Fruit fly (Drosophila melanogaster) whole organism, embryonic: ENCODE results near the gene beag.
A peak's percentile ranks its signal among the peaks of the same experiment; 100 is the strongest.

Experiments used
- Abd-B ChIP-seq: fragments of 200-800 bp; sonication (Bioruptor generic); optimal IDR thresholded peaks from 2 replicates; lab custom pipeline; 2018; ENCODE audit warnings: missing biosample characterization, mild to moderate bottlenecking, missing genetic modification characterization, moderate library complexity
- Ada2b ChIP-seq: fragments of 200-800 bp; sonication (Bioruptor generic); IDR thresholded peaks from 2 replicates; pipeline ENCODE4 v1.3.6; 2022; ENCODE audit warnings: missing biosample characterization, missing genetic modification characterization
- BtbVII ChIP-seq: fragments of 200-800 bp; sonication (Bioruptor generic); optimal IDR thresholded peaks from 3 replicates; lab custom pipeline; 2017; ENCODE audit warnings: missing biosample characterization, mild to moderate bottlenecking, missing genetic modification characterization
- CG10543 ChIP-seq: fragments of 200-800 bp; sonication (Bioruptor generic); optimal IDR thresholded peaks from 3 replicates; lab custom pipeline; 2017; ENCODE audit warnings: missing biosample characterization, mild to moderate bottlenecking, missing genetic modification characterization, moderate library complexity
- CG11696 ChIP-seq: fragments of 200-800 bp; sonication (Bioruptor generic); IDR thresholded peaks from 2 replicates; pipeline ENCODE4 v1.3.6; 2022; ENCODE audit warnings: missing biosample characterization, missing genetic modification characterization
- CG12071 ChIP-seq: fragments of 200-800 bp; sonication (Bioruptor generic); optimal IDR thresholded peaks from 3 replicates; lab custom pipeline; 2018; ENCODE audit warnings: missing biosample characterization, mild to moderate bottlenecking, missing genetic modification characterization
- CG12391 ChIP-seq: fragments of 200-800 bp; sonication (Bioruptor generic); optimal IDR thresholded peaks from 3 replicates; lab custom pipeline; 2018; ENCODE audit warnings: missing biosample characterization, mild to moderate bottlenecking, missing genetic modification characterization, moderate library complexity
- CG13287 ChIP-seq: fragments of 200-800 bp; sonication (Bioruptor generic); IDR thresholded peaks from 2 replicates; pipeline ENCODE4 v1.3.6; 2022; ENCODE audit warnings: missing biosample characterization, missing genetic modification characterization; ENCODE audit not compliant: partially characterized antibody
- CG13296 ChIP-seq: fragments of 200-800 bp; sonication (Bioruptor generic); optimal IDR thresholded peaks from 3 replicates; lab custom pipeline; 2018; ENCODE audit warnings: missing biosample characterization, mild to moderate bottlenecking, missing genetic modification characterization
- CG13775 ChIP-seq: fragments of 200-800 bp; sonication (Bioruptor generic); optimal IDR thresholded peaks from 3 replicates; lab custom pipeline; 2017; ENCODE audit warnings: missing biosample characterization, mild to moderate bottlenecking, missing genetic modification characterization
- CG2116 ChIP-seq: fragments of 200-800 bp; sonication (Bioruptor generic); optimal IDR thresholded peaks from 3 replicates; lab custom pipeline; 2018; ENCODE audit warnings: missing biosample characterization, mild to moderate bottlenecking, missing genetic modification characterization
- CG31441 ChIP-seq: fragments of 200-800 bp; sonication (Bioruptor generic); IDR thresholded peaks from 2 replicates; pipeline ENCODE4 v1.3.6; 2022; ENCODE audit warnings: missing biosample characterization, missing genetic modification characterization
- CG3163 ChIP-seq: fragments of 200-800 bp; sonication (Bioruptor generic); optimal IDR thresholded peaks from 3 replicates; lab custom pipeline; 2016; ENCODE audit warnings: missing biosample characterization, missing genetic modification characterization
- CG34422 ChIP-seq: fragments of 200-800 bp; sonication (Bioruptor generic); IDR thresholded peaks from 3 replicates; pipeline ENCODE4 v1.3.6; 2022; ENCODE audit warnings: missing biosample characterization, missing genetic modification characterization
- CG4820 ChIP-seq: fragments of 200-800 bp; sonication (Bioruptor generic); optimal IDR thresholded peaks from 3 replicates; lab custom pipeline; 2016; ENCODE audit warnings: missing biosample characterization, missing genetic modification characterization
- CG5180 ChIP-seq: fragments of 200-800 bp; sonication (Bioruptor generic); optimal IDR thresholded peaks from 3 replicates; lab custom pipeline; 2017; ENCODE audit warnings: missing biosample characterization, missing genetic modification characterization, mild to moderate bottlenecking, moderate library complexity, missing genetic modification reagents
- CG7271 ChIP-seq: fragments of 200-800 bp; sonication (Bioruptor generic); optimal IDR thresholded peaks from 2 replicates; lab custom pipeline; 2018; ENCODE audit warnings: missing biosample characterization, mild to moderate bottlenecking, missing genetic modification characterization, moderate library complexity
- CG7357 ChIP-seq: fragments of 200-800 bp; sonication (Bioruptor generic); IDR thresholded peaks from 3 replicates; pipeline ENCODE4 v1.3.6; 2022; ENCODE audit warnings: missing biosample characterization, missing genetic modification characterization
- CG8281 ChIP-seq: fragments of 200-800 bp; sonication (Bioruptor generic); optimal IDR thresholded peaks from 2 replicates; lab custom pipeline; 2018; ENCODE audit warnings: missing biosample characterization, mild to moderate bottlenecking, missing genetic modification characterization, moderate library complexity
- CG9797 ChIP-seq: fragments of 200-800 bp; sonication (Bioruptor generic); optimal IDR thresholded peaks from 3 replicates; lab custom pipeline; 2018; ENCODE audit warnings: missing biosample characterization, mild to moderate bottlenecking, missing genetic modification characterization
- D19A ChIP-seq: fragments of 200-800 bp; optimal IDR thresholded peaks from 3 replicates; lab custom pipeline; 2019; ENCODE audit warnings: missing biosample characterization, mild to moderate bottlenecking, missing genetic modification characterization, moderate library complexity
- D19B ChIP-seq: fragments of 200-800 bp; sonication (Bioruptor generic); optimal IDR thresholded peaks from 2 replicates; lab custom pipeline; 2017; ENCODE audit warnings: missing biosample characterization, mild to moderate bottlenecking, missing genetic modification characterization
- Dad ChIP-seq: fragments of 200-800 bp; sonication (Bioruptor generic); optimal IDR thresholded peaks from 3 replicates; lab custom pipeline; 2016; ENCODE audit warnings: missing biosample characterization, missing genetic modification characterization
- Dek ChIP-seq: fragments of 200-800 bp; sonication (Bioruptor generic); optimal IDR thresholded peaks from 3 replicates; lab custom pipeline; 2019; ENCODE audit warnings: missing biosample characterization, mild to moderate bottlenecking, missing genetic modification characterization, moderate library complexity
- HLH3B ChIP-seq: fragments of 200-800 bp; sonication (Bioruptor generic); IDR thresholded peaks from 2 replicates; pipeline ENCODE4 v1.3.6; 2022; ENCODE audit warnings: missing biosample characterization, missing genetic modification characterization
- Hr3 ChIP-seq: fragments of 200-800 bp; sonication (Bioruptor generic); optimal IDR thresholded peaks from 3 replicates; lab custom pipeline; 2016; ENCODE audit warnings: missing biosample characterization, missing genetic modification characterization
- Lhr ChIP-seq: fragments of 200-800 bp; sonication (Bioruptor generic); optimal IDR thresholded peaks from 3 replicates; lab custom pipeline; 2017; ENCODE audit warnings: mild to moderate bottlenecking, missing biosample characterization, missing genetic modification reagents, missing genetic modification characterization
- Nf-YB ChIP-seq: fragments of 200-800 bp; sonication (Bioruptor generic); optimal IDR thresholded peaks from 3 replicates; lab custom pipeline; 2019; ENCODE audit warnings: missing biosample characterization, mild to moderate bottlenecking, missing genetic modification characterization, moderate library complexity
- Tbp ChIP-seq: fragments of >200 bp; optimal IDR thresholded peaks from 2 replicates; lab custom pipeline; 2018; ENCODE audit warnings: missing biosample characterization, missing genetic modification characterization
- Xbp1 ChIP-seq: fragments of 200-800 bp; sonication (Bioruptor generic); optimal IDR thresholded peaks from 3 replicates; lab custom pipeline; 2016; ENCODE audit warnings: missing biosample characterization, mild to moderate bottlenecking, missing genetic modification characterization
- ap ChIP-seq: fragments of 200-800 bp; sonication (Bioruptor generic); IDR thresholded peaks from 2 replicates; pipeline ENCODE4 v1.3.6; 2022; ENCODE audit warnings: missing biosample characterization, missing genetic modification characterization
- bowl ChIP-seq: fragments of 200-800 bp; sonication (Bioruptor generic); IDR thresholded peaks from 2 replicates; pipeline ENCODE4 v1.3.6; 2022; ENCODE audit warnings: missing biosample characterization, missing genetic modification characterization
- br ChIP-seq: fragments of >200 bp; optimal IDR thresholded peaks from 2 replicates; lab custom pipeline; 2017
- dmrt99B ChIP-seq: fragments of 200-800 bp; sonication (Bioruptor generic); optimal IDR thresholded peaks from 2 replicates; lab custom pipeline; 2018; ENCODE audit warnings: missing biosample characterization, mild to moderate bottlenecking, missing genetic modification characterization, moderate library complexity
- dpn ChIP-seq, 2 experiments: fragments of 200-800 bp; sonication (Bioruptor generic); optimal IDR thresholded peaks; 3 replicates each; lab custom pipeline; 2016; ENCODE audit warnings: missing biosample characterization in 2 of 2, missing genetic modification characterization in 2 of 2
- fd102C ChIP-seq: fragments of 200-800 bp; sonication (Bioruptor generic); optimal IDR thresholded peaks from 2 replicates; lab custom pipeline; 2018; ENCODE audit warnings: missing biosample characterization, mild to moderate bottlenecking, missing genetic modification characterization, moderate library complexity
- fd64A ChIP-seq: fragments of 200-800 bp; sonication (Bioruptor generic); optimal IDR thresholded peaks from 3 replicates; lab custom pipeline; 2018; ENCODE audit warnings: missing biosample characterization, mild to moderate bottlenecking, missing genetic modification characterization
- gce ChIP-seq: fragments of 200-800 bp; sonication (Bioruptor generic); IDR thresholded peaks from 3 replicates; pipeline ENCODE4 v1.3.6; 2022; ENCODE audit warnings: missing biosample characterization, missing genetic modification characterization
- ind ChIP-seq: fragments of 200-800 bp; sonication (Bioruptor generic); optimal IDR thresholded peaks from 3 replicates; lab custom pipeline; 2016; ENCODE audit warnings: missing biosample characterization, missing genetic modification characterization
- jing ChIP-seq: fragments of 200-800 bp; sonication (Bioruptor generic); optimal IDR thresholded peaks from 2 replicates; lab custom pipeline; 2018; ENCODE audit warnings: missing biosample characterization, mild to moderate bottlenecking, missing genetic modification characterization
- kay ChIP-seq: fragments of 200-800 bp; sonication (Bioruptor generic); optimal IDR thresholded peaks from 2 replicates; lab custom pipeline; 2016; ENCODE audit warnings: missing biosample characterization, missing genetic modification characterization
- pan ChIP-seq, 4 experiments: fragments of >200 bp in 3 of 4; fragments of 200-800 bp in 1 of 4; sonication (Bioruptor generic) in 1 of 4; optimal IDR thresholded peaks in 3 of 4; IDR thresholded peaks in 1 of 4; 2 replicates each; pipeline versions ENCODE4 v1.3.6 to Lab custom; 2017 to 2022; ENCODE audit warnings: missing biosample characterization in 2 of 4, missing genetic modification characterization in 2 of 4, mixed read lengths in 1 of 4
- sob ChIP-seq: fragments of 200-800 bp; sonication (Bioruptor generic); IDR thresholded peaks from 2 replicates; pipeline ENCODE4 v1.3.6; 2022; ENCODE audit warnings: missing biosample characterization, missing genetic modification characterization
- sug ChIP-seq: fragments of 200-800 bp; optimal IDR thresholded peaks from 2 replicates; lab custom pipeline; 2019; ENCODE audit warnings: missing biosample characterization, mild to moderate bottlenecking, missing genetic modification characterization, moderate library complexity
- tio ChIP-seq: fragments of 200-800 bp; sonication (Bioruptor generic); optimal IDR thresholded peaks from 2 replicates; lab custom pipeline; 2017; ENCODE audit warnings: missing biosample characterization, missing genetic modification characterization, inconsistent platforms
- vvl ChIP-seq: fragments of 200-800 bp; sonication (Bioruptor generic); IDR thresholded peaks from 2 replicates; pipeline ENCODE4 v1.3.6; 2022; ENCODE audit warnings: missing biosample characterization, missing genetic modification characterization
- yki ChIP-seq: fragments of >200 bp; optimal IDR thresholded peaks from 3 replicates; lab custom pipeline; 2018
- zfh1 ChIP-seq: fragments of 200-800 bp; sonication (Bioruptor generic); IDR thresholded peaks from 3 replicates; pipeline ENCODE4 v1.3.6; 2022; ENCODE audit warnings: missing biosample characterization, missing genetic modification characterization

The beag gene

dm6 chr3R:9033619-9034401 is 31.1 kb downstream of the beag start (continued):
- TF ChIP-seq tio (GFP tag; lab: Kevin White, UChicago), result peak; percentile 61
- TF ChIP-seq kay, result peak; percentile 66
- peak; percentile 77 for TF ChIP-seq CG5180 (GFP tag; lab: Kevin White, UChicago)
- TF ChIP-seq Nf-YB (GFP tag; lab: Kevin White, UChicago), result peak; percentile 79
- TF ChIP-seq CG31441 (GFP tag; lab: Robert Waterston, UW), result peak; percentile 90
- peak; percentile 42; the same call in 1 of the 2 replicates for TF ChIP-seq CG13287 (GFP tag; lab: Robert Waterston, UW)
- peak; percentile 65 for TF ChIP-seq Xbp1 (GFP tag; lab: Kevin White, UChicago)
- TF ChIP-seq CG3163 (GFP tag; lab: Kevin White, UChicago), result peak; percentile 32
- 0 out of 3 replicates have a peak, but pooled peaks have one; percentile 55 for TF ChIP-seq gce (GFP tag; lab: Robert Waterston, UW)
- TF ChIP-seq BtbVII (GFP tag; lab: Kevin White, UChicago), result peak; percentile 87
- peak; percentile 95 for TF ChIP-seq yki (lab: Kevin White, UChicago)
- TF ChIP-seq jing (GFP tag; lab: Kevin White, UChicago), result peak; percentile 14
- no peak for TF ChIP-seq fd64A (GFP tag; lab: Kevin White, UChicago)
- TF ChIP-seq fd102C, result no peak
- peak; percentile 64 for TF ChIP-seq D19B (GFP tag; lab: Kevin White, UChicago)
- TF ChIP-seq ap, result no peak
- TF ChIP-seq CG34422 (GFP tag; lab: Robert Waterston, UW), result peak; percentile 72; the same call in 2 of the 3 replicates
- TF ChIP-seq HLH3B, result peak; percentile 43; the same call in 1 of the 2 replicates
- TF ChIP-seq Ada2b (GFP tag; lab: Robert Waterston, UW), result 0 out of 2 replicates have a peak, but pooled peaks have one; percentile 38
- TF ChIP-seq Abd-B (GFP tag; lab: Kevin White, UChicago), result peak; percentile 72
- TF ChIP-seq CG7357 (GFP tag; lab: Robert Waterston, UW), result no peak
- no peak for TF ChIP-seq CG9797 (GFP tag; lab: Kevin White, UChicago)
- no peak for TF ChIP-seq br (lab: Kevin White, UChicago)
- peak; percentile 87 for TF ChIP-seq Dek (tag; lab: Kevin White, UChicago)
- TF ChIP-seq CG10543 (GFP tag; lab: Kevin White, UChicago), result peak; percentile 91
- TF ChIP-seq sug (tag; lab: Kevin White, UChicago), result peak; percentile 89
- peak; percentile 88 for TF ChIP-seq CG13296 (GFP tag; lab: Kevin White, UChicago)
- peak; percentile 57 for TF ChIP-seq zfh1
- TF ChIP-seq vvl, result peak; percentile 37; the same call in 1 of the 2 replicates
- TF ChIP-seq Lhr (GFP tag; lab: Kevin White, UChicago), result peak; percentile 61
- no peak for TF ChIP-seq CG11696 (GFP tag; lab: Robert Waterston, UW)
- TF ChIP-seq CG4820, result peak; percentile 48
- peak; percentile 63 for TF ChIP-seq Hr3
- peak; percentile 94 for TF ChIP-seq CG12391 (tag; lab: Kevin White, UChicago)
- peak; percentile 56 for TF ChIP-seq CG2116 (GFP tag; lab: Kevin White, UChicago)
- TF ChIP-seq ind (GFP tag; lab: Kevin White, UChicago), result peak; percentile 57
- peak; percentile 47 for TF ChIP-seq Dad
- 0 out of 2 replicates have a peak, but pooled peaks have one; percentile 23 for TF ChIP-seq sob (GFP tag; lab: Robert Waterston, UW)
- TF ChIP-seq D19A (tag; lab: Kevin White, UChicago), result peak; percentile 87
- peak; percentile 42 to 73 for TF ChIP-seq dpn (GFP tag; optimal IDR thresholded peaks at IDR 0.05; lab: Kevin White, UChicago)
- TF ChIP-seq Tbp, result peak; percentile 95
- peak; percentile 36 for TF ChIP-seq CG7271
- TF ChIP-seq bowl (GFP tag; lab: Robert Waterston, UW), result 0 out of 2 replicates have a peak, but pooled peaks have one; percentile 14
- no peak for TF ChIP-seq pan (optimal IDR thresholded peaks at IDR 0.05; lab: Kevin White, UChicago)
- peak in 1 of 2 experiments; percentile 56 for TF ChIP-seq pan (GFP tag; optimal IDR thresholded peaks at IDR 0.05 in 1 of 2, IDR thresholded peaks at IDR 0.05 in 1 of 2)
- TF ChIP-seq dmrt99B (tag; lab: Kevin White, UChicago), result peak; percentile 89
- TF ChIP-seq CG8281 (tag; lab: Kevin White, UChicago), result peak; percentile 62
- TF ChIP-seq CG13775 (GFP tag; lab: Kevin White, UChicago), result peak; percentile 80
- no peak for TF ChIP-seq CG12071 (GFP tag; lab: Kevin White, UChicago)
